Worm (Caenorhabditis elegans) whole organism, L1 larva: ENCODE data around the gene ZC449.8.

Experiments
- aly-2 ChIP-seq: fragments of 150-350 bp; optimal IDR thresholded peaks from 2 replicates; lab custom pipeline; 2014; ENCODE audit warnings: missing biosample characterization, missing genetic modification characterization
- ceh-82 ChIP-seq, 3 experiments: fragments of 150-350 bp in 1 of 3; sonication (generic microtip) in 2 of 3; optimal IDR thresholded peaks; 2 replicates each; lab custom pipeline; 2014 to 2017; ENCODE audit warnings: missing biosample characterization in 3 of 3, missing genetic modification characterization in 3 of 3
- ces-1 ChIP-seq: fragments of 150-350 bp; optimal IDR thresholded peaks from 2 replicates; lab custom pipeline; 2014; ENCODE audit warnings: missing biosample characterization, missing genetic modification reagents, missing genetic modification characterization
- dpl-1 ChIP-seq, 3 experiments: fragments of 150-350 bp in 2 of 3; sonication (generic microtip) in 1 of 3; optimal IDR thresholded peaks; 2 replicates each; lab custom pipeline; 2014 to 2017; ENCODE audit warnings: missing biosample characterization in 3 of 3, missing genetic modification characterization in 3 of 3, missing genetic modification reagents in 3 of 3
- elt-3 ChIP-seq, 6 experiments: fragments of 150-350 bp in 1 of 6; sonication (generic microtip); optimal IDR thresholded peaks; 2 replicates each; lab custom pipeline; 2017 to 2018; ENCODE audit warnings: missing biosample characterization in 6 of 6, missing genetic modification characterization in 6 of 6, inconsistent platforms in 1 of 6
- jun-1 ChIP-seq: fragments of 150-350 bp; optimal IDR thresholded peaks from 2 replicates; lab custom pipeline; 2014; ENCODE audit warnings: missing biosample characterization, missing genetic modification reagents, missing genetic modification characterization
- nhr-11 ChIP-seq: fragments of 150-350 bp; optimal IDR thresholded peaks from 2 replicates; lab custom pipeline; 2014; ENCODE audit warnings: missing biosample characterization, missing genetic modification characterization
- skn-1 ChIP-seq: fragments of 150-350 bp; optimal IDR thresholded peaks from 2 replicates; lab custom pipeline; 2014; ENCODE audit warnings: missing biosample characterization, missing genetic modification characterization
- unc-62 ChIP-seq: fragments of 150-350 bp; optimal IDR thresholded peaks from 2 replicates; lab custom pipeline; 2014; ENCODE audit warnings: missing biosample characterization, missing genetic modification reagents, missing genetic modification characterization
- ztf-11 ChIP-seq, 2 experiments: sonication (generic microtip); optimal IDR thresholded peaks; 2 replicates each; lab custom pipeline; 2016 to 2017; ENCODE audit warnings: missing genetic modification characterization in 2 of 2, missing biosample characterization in 1 of 2, missing compliant biosample characterization in 1 of 2

- no peak for TF ChIP-seq skn-1
- TF ChIP-seq unc-62 (GFP tag; lab: Kevin White, UChicago), result no peak
- TF ChIP-seq ceh-82 (tag; optimal IDR thresholded peaks at IDR 0.05; lab: Kevin White, UChicago), result no peak
- TF ChIP-seq ces-1 (GFP tag; lab: Kevin White, UChicago), result no peak
- no peak for TF ChIP-seq elt-3 (tag; optimal IDR thresholded peaks at IDR 0.05; lab: Kevin White, UChicago)
- no peak for TF ChIP-seq nhr-11 (tag; lab: Kevin White, UChicago)
- no peak for TF ChIP-seq dpl-1 (GFP tag; optimal IDR thresholded peaks at IDR 0.05; lab: Kevin White, UChicago)
- TF ChIP-seq ztf-11 (tag; optimal IDR thresholded peaks at IDR 0.05; lab: Kevin White, UChicago), result no peak
- no peak for TF ChIP-seq jun-1 (tag; lab: Kevin White, UChicago)
- no peak for TF ChIP-seq aly-2 (tag; lab: Kevin White, UChicago)
Observed at ce11 chrX:4986354-4986753, 29.5 kb upstream of the ZC449.8 start.
